Worm (Caenorhabditis elegans) whole organism, young adult: ENCODE results near the gene T23D5.8.

Experiments used
- B0261.1 ChIP-seq: sonication (generic microtip); optimal IDR thresholded peaks from 2 replicates; lab custom pipeline; 2016; ENCODE audit warnings: mild to moderate bottlenecking, missing genetic modification characterization, moderate library complexity, missing compliant biosample characterization
- B0336.3 ChIP-seq: fragments of 200-800 bp; sonication (Bioruptor generic); IDR thresholded peaks from 2 replicates; pipeline ENCODE4 v1.3.6; 2022; ENCODE audit warnings: missing genetic modification characterization, missing compliant biosample characterization
- C06A6.2 ChIP-seq: fragments of 200-800 bp; sonication (Bioruptor generic); conservative IDR thresholded peaks from 2 replicates; pipeline ENCODE4 v1.3.6; 2022; ENCODE audit warnings: missing genetic modification characterization, missing compliant biosample characterization
- F22D6.2 ChIP-seq: sonication (generic microtip); optimal IDR thresholded peaks from 2 replicates; lab custom pipeline; 2016; ENCODE audit warnings: mild to moderate bottlenecking, missing genetic modification characterization, missing compliant biosample characterization
- K11D2.4 ChIP-seq: fragments of 200-800 bp; sonication (Bioruptor generic); IDR thresholded peaks from 2 replicates; pipeline ENCODE4 v1.3.6; 2022; ENCODE audit warnings: missing genetic modification reagents, missing genetic modification characterization, missing compliant biosample characterization
- K12H6.12 ChIP-seq: fragments of 200-800 bp; sonication (Bioruptor generic); optimal IDR thresholded peaks from 2 replicates; lab custom pipeline; 2018; ENCODE audit warnings: mild to moderate bottlenecking, missing genetic modification characterization, missing compliant biosample characterization
- Y53G8AR.9 ChIP-seq: fragments of 200-800 bp; sonication (Bioruptor generic); conservative IDR thresholded peaks from 2 replicates; pipeline ENCODE4 v1.3.6; 2022; ENCODE audit warnings: missing genetic modification reagents, missing genetic modification characterization, missing compliant biosample characterization
- Y56A3A.18 ChIP-seq: fragments of 200-800 bp; sonication (Bioruptor generic); IDR thresholded peaks from 2 replicates; pipeline ENCODE4 v1.3.6; 2022; ENCODE audit warnings: missing genetic modification reagents, missing genetic modification characterization, missing compliant biosample characterization
- atf-7 ChIP-seq: sonication (generic microtip); optimal IDR thresholded peaks from 2 replicates; lab custom pipeline; 2017; ENCODE audit warnings: mild to moderate bottlenecking, missing genetic modification characterization, missing compliant biosample characterization
- attf-3 ChIP-seq: fragments of 200-800 bp; sonication (Bioruptor generic); conservative IDR thresholded peaks from 2 replicates; pipeline ENCODE4 v1.3.6; 2022; ENCODE audit warnings: missing genetic modification reagents, missing genetic modification characterization, missing compliant biosample characterization
- attf-6 ChIP-seq: fragments of 200-800 bp; sonication (Bioruptor generic); IDR thresholded peaks from 2 replicates; pipeline ENCODE4 v1.3.6; 2022; ENCODE audit warnings: missing genetic modification reagents, missing genetic modification characterization, missing compliant biosample characterization
- cebp-1 ChIP-seq, 2 experiments: fragments of 200-800 bp in 1 of 2; sonication (Bioruptor generic) in 1 of 2; sonication (generic microtip) in 1 of 2; IDR thresholded peaks in 1 of 2; optimal IDR thresholded peaks in 1 of 2; 2 replicates each; pipeline versions ENCODE4 v1.3.6 to Lab custom; 2017 to 2022; ENCODE audit warnings: missing compliant biosample characterization in 2 of 2, missing genetic modification characterization in 2 of 2, mild to moderate bottlenecking in 1 of 2, missing genetic modification reagents in 1 of 2, moderate library complexity in 1 of 2
- ceh-100 ChIP-seq: fragments of 200-800 bp; sonication (Bioruptor generic); IDR thresholded peaks from 2 replicates; pipeline ENCODE4 v1.3.6; 2022; ENCODE audit warnings: missing genetic modification reagents, missing genetic modification characterization, missing compliant biosample characterization
- ceh-79 ChIP-seq: sonication (generic microtip); optimal IDR thresholded peaks from 2 replicates; lab custom pipeline; 2017; ENCODE audit warnings: mild to moderate bottlenecking, missing genetic modification characterization, missing compliant biosample characterization
- ceh-91 ChIP-seq: fragments of 200-800 bp; sonication (Bioruptor generic); IDR thresholded peaks from 2 replicates; pipeline ENCODE4 v1.3.6; 2022; ENCODE audit warnings: missing genetic modification reagents, missing genetic modification characterization, missing compliant biosample characterization
- efl-1 ChIP-seq: fragments of 150-350 bp; optimal IDR thresholded peaks from 2 replicates; lab custom pipeline; 2014; ENCODE audit warnings: missing biosample characterization, missing genetic modification reagents, missing genetic modification characterization
- egl-44 ChIP-seq: fragments of 200-800 bp; sonication (Bioruptor generic); IDR thresholded peaks from 2 replicates; pipeline ENCODE4 v1.3.6; 2022; ENCODE audit warnings: missing genetic modification reagents, missing genetic modification characterization, missing compliant biosample characterization
- gei-17 ChIP-seq: fragments of 200-800 bp; sonication (Bioruptor generic); optimal IDR thresholded peaks from 2 replicates; lab custom pipeline; 2018; ENCODE audit warnings: mild to moderate bottlenecking, missing genetic modification characterization, missing compliant biosample characterization
- him-1 ChIP-seq: sonication (generic microtip); optimal IDR thresholded peaks from 2 replicates; lab custom pipeline; 2016; ENCODE audit warnings: missing genotype, missing genetic modification reagents, missing genetic modification characterization, missing compliant biosample characterization
- hmg-1.2 ChIP-seq: fragments of 200-800 bp; sonication (Bioruptor generic); IDR thresholded peaks from 2 replicates; pipeline ENCODE4 v1.3.6; 2022; ENCODE audit warnings: missing genetic modification reagents, missing genetic modification characterization, missing compliant biosample characterization
- hmg-20 ChIP-seq: fragments of 200-800 bp; sonication (Bioruptor generic); IDR thresholded peaks from 2 replicates; pipeline ENCODE4 v1.3.6; 2022; ENCODE audit warnings: missing genetic modification reagents, missing genetic modification characterization, missing compliant biosample characterization
- hsf-1 ChIP-seq: fragments of 200-800 bp; sonication (Bioruptor generic); IDR thresholded peaks from 2 replicates; pipeline ENCODE4 v1.3.6; 2022; ENCODE audit warnings: missing genetic modification reagents, missing genetic modification characterization, missing compliant biosample characterization
- let-526 ChIP-seq: fragments of 200-800 bp; sonication (Bioruptor generic); IDR thresholded peaks from 2 replicates; pipeline ENCODE4 v1.3.6; 2022; ENCODE audit warnings: missing genetic modification reagents, missing genetic modification characterization, missing compliant biosample characterization
- let-607 ChIP-seq, 2 experiments: fragments of 200-800 bp in 1 of 2; sonication (Bioruptor generic) in 1 of 2; sonication (generic microtip) in 1 of 2; optimal IDR thresholded peaks; 2 replicates each; lab custom pipeline; 2016 to 2018; ENCODE audit warnings: mild to moderate bottlenecking in 2 of 2, missing compliant biosample characterization in 2 of 2, missing genetic modification characterization in 2 of 2, moderate library complexity in 2 of 2, missing genotype in 1 of 2
- lin-54 ChIP-seq: fragments of 200-800 bp; sonication (Bioruptor generic); optimal IDR thresholded peaks from 2 replicates; lab custom pipeline; 2018; ENCODE audit warnings: mild to moderate bottlenecking, missing genetic modification characterization, missing compliant biosample characterization
- lir-1 ChIP-seq: fragments of 200-800 bp; sonication (Bioruptor generic); conservative IDR thresholded peaks from 2 replicates; pipeline ENCODE4 v1.3.6; 2022; ENCODE audit warnings: missing genetic modification reagents, missing genetic modification characterization, missing compliant biosample characterization
- madf-3 ChIP-seq: fragments of 200-800 bp; sonication (Bioruptor generic); IDR thresholded peaks from 2 replicates; pipeline ENCODE4 v1.3.6; 2022; ENCODE audit warnings: missing genetic modification reagents, missing genetic modification characterization, missing compliant biosample characterization
- madf-8 ChIP-seq: fragments of 200-800 bp; sonication (Bioruptor generic); conservative IDR thresholded peaks from 2 replicates; pipeline ENCODE4 v1.3.6; 2022; ENCODE audit warnings: missing genetic modification reagents, missing genetic modification characterization, missing compliant biosample characterization
- mcd-1 ChIP-seq: fragments of 200-800 bp; sonication (Bioruptor generic); IDR thresholded peaks from 2 replicates; pipeline ENCODE4 v1.3.6; 2022; ENCODE audit warnings: missing genetic modification reagents, missing genetic modification characterization, missing compliant biosample characterization
- nfya-1 ChIP-seq: sonication (generic microtip); optimal IDR thresholded peaks from 2 replicates; lab custom pipeline; 2017; ENCODE audit warnings: antibody characterized with exemption, missing compliant biosample characterization, missing genetic modification characterization, borderline replicate concordance; ENCODE audit not compliant: insufficient read depth
- nfyb-1 ChIP-seq: fragments of 200-800 bp; sonication (Bioruptor generic); IDR thresholded peaks from 2 replicates; pipeline ENCODE4 v1.3.6; 2022; ENCODE audit warnings: missing genetic modification reagents, missing genetic modification characterization, missing compliant biosample characterization
- nhr-120 ChIP-seq: fragments of 200-800 bp; sonication (Bioruptor generic); IDR thresholded peaks from 2 replicates; pipeline ENCODE4 v1.3.6; 2022; ENCODE audit warnings: missing genetic modification characterization, missing compliant biosample characterization
- nhr-80 ChIP-seq: sonication (generic microtip); optimal IDR thresholded peaks from 2 replicates; lab custom pipeline; 2016; ENCODE audit warnings: missing genetic modification characterization, missing compliant biosample characterization
- pbrm-1 ChIP-seq: fragments of 200-800 bp; sonication (Bioruptor generic); IDR thresholded peaks from 2 replicates; pipeline ENCODE4 v1.3.6; 2022; ENCODE audit warnings: missing genetic modification reagents, missing genetic modification characterization, missing compliant biosample characterization
- rec-8 ChIP-seq, 2 experiments: sonication (generic microtip); optimal IDR thresholded peaks; 2 replicates each; lab custom pipeline; 2016; ENCODE audit warnings: mild to moderate bottlenecking in 2 of 2, missing genetic modification characterization in 2 of 2, missing genetic modification reagents in 2 of 2, missing genotype in 2 of 2, missing biosample characterization in 1 of 2, missing compliant biosample characterization in 1 of 2, moderate library complexity in 1 of 2
- sea-2 ChIP-seq: fragments of 200-800 bp; sonication (Bioruptor generic); IDR thresholded peaks from 2 replicates; pipeline ENCODE4 v1.3.6; 2022; ENCODE audit warnings: missing genetic modification characterization, missing compliant biosample characterization
- snpc-1.1 ChIP-seq: sonication (generic microtip); optimal IDR thresholded peaks from 2 replicates; lab custom pipeline; 2017; ENCODE audit warnings: missing genetic modification characterization, mild to moderate bottlenecking, missing compliant biosample characterization, antibody characterized with exemption, moderate library complexity, missing genotype, missing genetic modification reagents; ENCODE audit not compliant: insufficient read depth
- snpc-4 ChIP-seq, 5 experiments: fragments of 150-350 bp in 1 of 5; sonication (generic microtip) in 4 of 5; optimal IDR thresholded peaks; 2 replicates each; lab custom pipeline; 2014 to 2018; ENCODE audit warnings: missing genetic modification characterization in 5 of 5, missing biosample characterization in 3 of 5, antibody characterized with exemption in 2 of 5, mild to moderate bottlenecking in 2 of 5, missing compliant biosample characterization in 2 of 5, missing genotype in 2 of 5, moderate library complexity in 2 of 5, missing genetic modification reagents in 1 of 5
- somi-1 ChIP-seq: fragments of 200-800 bp; sonication (Bioruptor generic); optimal IDR thresholded peaks from 2 replicates; lab custom pipeline; 2018; ENCODE audit warnings: mild to moderate bottlenecking, missing genetic modification characterization, missing compliant biosample characterization
- tbp1 ChIP-seq: fragments of 200-800 bp; sonication (Bioruptor generic); optimal IDR thresholded peaks from 2 replicates; lab custom pipeline; 2018; ENCODE audit warnings: mild to moderate bottlenecking, missing genetic modification characterization, missing compliant biosample characterization
- tbx-9 ChIP-seq: sonication (generic microtip); optimal IDR thresholded peaks from 2 replicates; lab custom pipeline; 2016; ENCODE audit warnings: borderline replicate concordance, missing genetic modification characterization, inconsistent platforms, missing compliant biosample characterization
- tlf-1 ChIP-seq: fragments of 200-800 bp; sonication (Bioruptor generic); optimal IDR thresholded peaks from 2 replicates; lab custom pipeline; 2018; ENCODE audit warnings: mild to moderate bottlenecking, missing genetic modification characterization, missing compliant biosample characterization
- zim-3 ChIP-seq: sonication (generic microtip); optimal IDR thresholded peaks from 2 replicates; lab custom pipeline; 2017; ENCODE audit warnings: mild to moderate bottlenecking, missing genetic modification characterization, moderate library complexity, missing compliant biosample characterization
- ztf-22 ChIP-seq: fragments of 200-800 bp; sonication (Bioruptor generic); optimal IDR thresholded peaks from 2 replicates; lab custom pipeline; 2018; ENCODE audit warnings: mild to moderate bottlenecking, missing genetic modification characterization, moderate library complexity, missing compliant biosample characterization
- ztf-26 ChIP-seq: sonication (generic microtip); optimal IDR thresholded peaks from 2 replicates; lab custom pipeline; 2017; ENCODE audit warnings: missing genetic modification characterization, missing compliant biosample characterization
- ztf-3 ChIP-seq: fragments of 200-800 bp; sonication (Bioruptor generic); optimal IDR thresholded peaks from 2 replicates; lab custom pipeline; 2018; ENCODE audit warnings: mild to moderate bottlenecking, missing genetic modification characterization, missing compliant biosample characterization

T23D5.8 gene

DNA sequence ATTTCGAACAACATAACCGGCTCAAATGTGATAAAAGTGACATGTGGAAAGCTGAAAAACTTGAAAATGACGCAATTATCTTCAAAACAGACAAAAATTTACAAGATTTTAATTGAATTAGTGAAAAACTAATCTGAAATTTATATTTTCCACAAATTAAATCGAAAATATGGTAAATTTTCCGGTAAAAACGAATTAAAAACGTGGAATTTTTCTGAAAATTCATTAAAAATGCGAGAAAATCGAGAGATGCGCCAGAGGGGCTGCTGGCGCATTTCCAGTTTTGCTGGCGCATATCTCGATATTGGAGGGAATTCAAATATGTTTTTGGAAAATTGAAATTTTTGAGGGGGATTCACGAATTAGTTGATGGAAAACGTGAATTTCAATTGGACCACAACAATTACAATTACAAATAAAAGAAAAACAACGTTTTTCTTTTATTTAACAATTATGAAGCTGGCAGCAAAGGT, 17.9 kb upstream of the T23D5.8 start, which contains the start of the genes haf-3 and F57A10.2 (continued):
- TF ChIP-seq tlf-1 (peak; percentile 88), attf-3 (peak; percentile 70), let-526 (GFP tag; lab: Robert Waterston, UW) (0 out of 2 replicates have a peak, but pooled peaks have one; percentile 32), pbrm-1 (GFP tag; lab: Robert Waterston, UW) (peak; percentile 92), rec-8 (tag; optimal IDR thresholded peaks at IDR 0.05; lab: Kevin White, UChicago) (no peak), F22D6.2 (tag; lab: Kevin White, UChicago) (peak; percentile 12), him-1 (tag; lab: Kevin White, UChicago) (peak; percentile 65), nfya-1 (no peak), K11D2.4 (GFP tag; lab: Robert Waterston, UW) (peak; percentile 81), B0336.3 (GFP tag; lab: Robert Waterston, UW) (peak; percentile 86), let-607 (tag; optimal IDR thresholded peaks at IDR 0.05; lab: Kevin White, UChicago) (peak in 1 of 2 experiments; percentile 71), nhr-120 (no peak), Y56A3A.18 (peak; percentile 71), tbx-9 (tag; lab: Kevin White, UChicago) (no peak), mcd-1 (peak; percentile 92), ztf-22 (GFP tag; lab: Kevin White, UChicago) (no peak), ceh-79 (tag; lab: Kevin White, UChicago) (no peak), cebp-1 (GFP tag; IDR thresholded peaks at IDR 0.05; lab: Robert Waterston, UW) (no peak), cebp-1 (tag; optimal IDR thresholded peaks at IDR 0.05; lab: Kevin White, UChicago) (peak; percentile 81), snpc-4 (GFP tag; optimal IDR thresholded peaks at IDR 0.05; lab: Kevin White, UChicago) (peak; percentile 36), snpc-4 (tag; optimal IDR thresholded peaks at IDR 0.05; lab: Kevin White, UChicago) (peak; percentile 70 to 86 (median 81)), B0261.1 (tag; lab: Kevin White, UChicago) (peak; percentile 34), sea-2 (GFP tag; lab: Robert Waterston, UW) (no peak), attf-6 (GFP tag; lab: Robert Waterston, UW) (peak; percentile 84), nfyb-1 (GFP tag; lab: Robert Waterston, UW) (peak; percentile 92), atf-7 (tag; lab: Kevin White, UChicago) (peak; percentile 55), somi-1 (GFP tag; lab: Kevin White, UChicago) (peak; percentile 31), efl-1 (peak; percentile 90), hmg-20 (GFP tag; lab: Robert Waterston, UW) (peak; percentile 75; the same call in 1 of the 2 replicates), C06A6.2 (GFP tag; lab: Robert Waterston, UW) (peak; percentile 75), tbp1 (GFP tag; lab: Kevin White, UChicago) (peak; percentile 72), Y53G8AR.9 (GFP tag; lab: Robert Waterston, UW) (peak; percentile 91), K12H6.12 (peak; percentile 60), egl-44 (GFP tag; lab: Robert Waterston, UW) (no peak), zim-3 (no peak), snpc-1.1 (tag; lab: Kevin White, UChicago) (peak; percentile 46), lin-54 (GFP tag; lab: Kevin White, UChicago) (peak; percentile 99), ztf-3 (GFP tag; lab: Kevin White, UChicago) (no peak), ceh-91 (GFP tag; lab: Robert Waterston, UW) (peak; percentile 67), madf-8 (GFP tag; lab: Robert Waterston, UW) (peak; percentile 62), hmg-1.2 (GFP tag; lab: Robert Waterston, UW) (peak; percentile 57), ztf-26 (peak; percentile 51), lir-1 (GFP tag; lab: Robert Waterston, UW) (peak; percentile 65; the same call in 1 of the 2 replicates), gei-17 (GFP tag; lab: Kevin White, UChicago) (peak; percentile 48), hsf-1 (GFP tag; lab: Robert Waterston, UW) (peak; percentile 82), nhr-80 (tag; lab: Kevin White, UChicago) (peak; percentile 28), ceh-100 (GFP tag; lab: Robert Waterston, UW) (peak; percentile 86), madf-3 (GFP tag; lab: Robert Waterston, UW) (peak; percentile 81; the same call in 1 of the 2 replicates)
